Fruit fly (Drosophila melanogaster): ENCODE measurements around the gene Tim9a.

Gene Tim9a

dm6 chrX:13376520-13376919 is 8.5 kb upstream of the Tim9a start (continued):
- TF ChIP-seq mam (GFP tag; optimal IDR thresholded peaks at IDR 0.05): peak; percentile 29
- TF ChIP-seq CG1603 (tag; optimal IDR thresholded peaks at IDR 0.05): peak; percentile 3
- peak; percentile 43 for TF ChIP-seq cwo (GFP tag; optimal IDR thresholded peaks at IDR 0.05)
- TF ChIP-seq CG10209 (GFP tag; optimal IDR thresholded peaks at IDR 0.05): peak; percentile 24
- no peak for TF ChIP-seq pnt (GFP tag; optimal IDR thresholded peaks at IDR 0.05)
- peak; percentile 47 for TF ChIP-seq gem (tag; optimal IDR thresholded peaks at IDR 0.05)
- no peak for TF ChIP-seq CG8290 (GFP tag; optimal IDR thresholded peaks at IDR 0.05)
- peak in 1 of 2 experiments; percentile 43 for TF ChIP-seq CG8290 (tag; optimal IDR thresholded peaks at IDR 0.05)
- TF ChIP-seq en (GFP tag; optimal IDR thresholded peaks at IDR 0.05): no peak
- TF ChIP-seq hkb (optimal IDR thresholded peaks at IDR 0.05): no peak
- TF ChIP-seq hkb (GFP tag; IDR thresholded peaks at IDR 0.05): peak; percentile 25; the same call in 1 of the 2 replicates
- TF ChIP-seq Trl (optimal IDR thresholded peaks at IDR 0.05): no peak
- TF ChIP-seq Trl (GFP tag; optimal IDR thresholded peaks at IDR 0.05): peak; percentile 21
- TF ChIP-seq lmd (GFP tag; IDR thresholded peaks at IDR 0.05): peak; percentile 24; the same call in 1 of the 2 replicates
- TF ChIP-seq bsh (GFP tag; optimal IDR thresholded peaks at IDR 0.05): no peak
- no peak for TF ChIP-seq CG8944 (GFP tag; optimal IDR thresholded peaks at IDR 0.05)
- no peak for TF ChIP-seq CG2889 (GFP tag; IDR thresholded peaks at IDR 0.05)
- TF ChIP-seq rib (GFP tag; IDR thresholded peaks at IDR 0.05): no peak
- TF ChIP-seq CG2678 (tag; optimal IDR thresholded peaks at IDR 0.05): peak; percentile 50
- peak; percentile 26 for TF ChIP-seq nom (GFP tag; optimal IDR thresholded peaks at IDR 0.05)
- TF ChIP-seq HmgZ (tag; optimal IDR thresholded peaks at IDR 0.05): peak; percentile 19
- TF ChIP-seq her (GFP tag; optimal IDR thresholded peaks at IDR 0.05): no peak
- peak; percentile 20 for TF ChIP-seq CG8924 (tag; optimal IDR thresholded peaks at IDR 0.05)
- peak; percentile 25 for TF ChIP-seq caup (GFP tag; optimal IDR thresholded peaks at IDR 0.05; ENCODE audit: severe bottlenecking)
- no peak for TF ChIP-seq CoRest (tag; optimal IDR thresholded peaks at IDR 0.05)
- no peak for TF ChIP-seq HLH3B (GFP tag; IDR thresholded peaks at IDR 0.05)
- TF ChIP-seq CG13624 (GFP tag; optimal IDR thresholded peaks at IDR 0.05): no peak
- peak; percentile 18 for TF ChIP-seq Bteb2 (GFP tag; optimal IDR thresholded peaks at IDR 0.05)
- no peak for TF ChIP-seq CG11560 (tag; IDR thresholded peaks at IDR 0.05)
- TF ChIP-seq CG12769 (tag; optimal IDR thresholded peaks at IDR 0.05): peak; percentile 46
- TF ChIP-seq prd (optimal IDR thresholded peaks at IDR 0.05): no peak
- TF ChIP-seq prd (GFP tag; IDR thresholded peaks at IDR 0.05): 0 out of 3 replicates have a peak, but pooled peaks have one; percentile 14
- TF ChIP-seq CG9215 (GFP tag; IDR thresholded peaks at IDR 0.05): no peak
- no peak for TF ChIP-seq Nf-YC (tag; optimal IDR thresholded peaks at IDR 0.05)
- peak; percentile 46; the same call in 1 of the 2 replicates for TF ChIP-seq slbo (GFP tag; IDR thresholded peaks at IDR 0.05)
- TF ChIP-seq CG18599 (GFP tag; optimal IDR thresholded peaks at IDR 0.05): peak; percentile 67
- TF ChIP-seq zfh2 (GFP tag; optimal IDR thresholded peaks at IDR 0.05): peak; percentile 42
- TF ChIP-seq CG17359 (tag; optimal IDR thresholded peaks at IDR 0.05): no peak
- TF ChIP-seq CG31365 (tag; optimal IDR thresholded peaks at IDR 0.05): no peak
- no peak for TF ChIP-seq CG32772 (GFP tag; IDR thresholded peaks at IDR 0.05)
- TF ChIP-seq CG6689 (GFP tag; IDR thresholded peaks at IDR 0.05): 0 out of 2 replicates have a peak, but pooled peaks have one; percentile 10
- TF ChIP-seq Fer1 (GFP tag; optimal IDR thresholded peaks at IDR 0.05): peak; percentile 29
- 0 out of 3 replicates have a peak, but pooled peaks have one; percentile 8 for TF ChIP-seq Dbx (GFP tag; IDR thresholded peaks at IDR 0.05)
- TF ChIP-seq zen (tag; optimal IDR thresholded peaks at IDR 0.05): no peak
- 0 out of 3 replicates have a peak, but pooled peaks have one; percentile 42 for TF ChIP-seq CG11695 (GFP tag; IDR thresholded peaks at IDR 0.05)
- peak; percentile 26 for TF ChIP-seq CG17385 (GFP tag; optimal IDR thresholded peaks at IDR 0.05)
- TF ChIP-seq CG9609 (GFP tag; optimal IDR thresholded peaks at IDR 0.05): peak; percentile 15
